Fruit fly (Drosophila melanogaster) whole organism, embryonic: ENCODE data around the gene CG15890.

ENCODE experiments used
- Atf6 ChIP-seq: fragments of 200-800 bp; sonication (Bioruptor generic); IDR thresholded peaks from 2 replicates; pipeline ENCODE4 v1.3.6; 2022; ENCODE audit warnings: missing biosample characterization, missing genetic modification characterization
- BtbVII ChIP-seq: fragments of 200-800 bp; sonication (Bioruptor generic); optimal IDR thresholded peaks from 3 replicates; lab custom pipeline; 2017; ENCODE audit warnings: missing biosample characterization, mild to moderate bottlenecking, missing genetic modification characterization
- CG10147 ChIP-seq: fragments of 200-800 bp; sonication (Bioruptor generic); optimal IDR thresholded peaks from 2 replicates; lab custom pipeline; 2019; ENCODE audit warnings: missing biosample characterization, mild to moderate bottlenecking, missing genetic modification characterization, moderate library complexity
- CG10274 ChIP-seq: fragments of 200-800 bp; sonication (Bioruptor generic); optimal IDR thresholded peaks from 3 replicates; lab custom pipeline; 2017; ENCODE audit warnings: missing biosample characterization, mild to moderate bottlenecking, missing genetic modification characterization
- CG11247 ChIP-seq: fragments of 200-800 bp; sonication (Bioruptor generic); IDR thresholded peaks from 2 replicates; pipeline ENCODE4 v1.3.6; 2022; ENCODE audit warnings: missing biosample characterization, missing genetic modification characterization
- CG12104 ChIP-seq: fragments of 200-800 bp; sonication (Bioruptor generic); optimal IDR thresholded peaks from 3 replicates; lab custom pipeline; 2016; ENCODE audit warnings: missing biosample characterization, missing genetic modification characterization
- CG12391 ChIP-seq: fragments of 200-800 bp; sonication (Bioruptor generic); optimal IDR thresholded peaks from 3 replicates; lab custom pipeline; 2018; ENCODE audit warnings: missing biosample characterization, mild to moderate bottlenecking, missing genetic modification characterization, moderate library complexity
- CG12769 ChIP-seq: fragments of 200-800 bp; sonication (Bioruptor generic); optimal IDR thresholded peaks from 2 replicates; lab custom pipeline; 2019; ENCODE audit warnings: missing biosample characterization, mild to moderate bottlenecking, missing genetic modification characterization, moderate library complexity
- CG1529 ChIP-seq: fragments of 200-800 bp; sonication (Bioruptor generic); optimal IDR thresholded peaks from 3 replicates; lab custom pipeline; 2018; ENCODE audit warnings: missing biosample characterization, missing genetic modification characterization
- CG17385 ChIP-seq: fragments of 200-800 bp; sonication (Bioruptor generic); optimal IDR thresholded peaks from 3 replicates; lab custom pipeline; 2018; ENCODE audit warnings: missing biosample characterization, mild to moderate bottlenecking, missing genetic modification characterization
- CG17612 ChIP-seq: fragments of 200-800 bp; sonication (Bioruptor generic); IDR thresholded peaks from 2 replicates; pipeline ENCODE4 v1.3.6; 2022; ENCODE audit warnings: missing biosample characterization, missing genetic modification characterization
- CG18011 ChIP-seq: fragments of 200-800 bp; sonication (Bioruptor generic); optimal IDR thresholded peaks from 2 replicates; lab custom pipeline; 2017; ENCODE audit warnings: missing biosample characterization, missing genetic modification characterization, mild to moderate bottlenecking, moderate library complexity, missing genotype
- CG18476 ChIP-seq: fragments of 200-800 bp; sonication (Bioruptor generic); optimal IDR thresholded peaks from 2 replicates; lab custom pipeline; 2016; ENCODE audit warnings: missing biosample characterization, mild to moderate bottlenecking, missing genetic modification characterization
- CG30020 ChIP-seq: fragments of 200-800 bp; optimal IDR thresholded peaks from 2 replicates; lab custom pipeline; 2019; ENCODE audit warnings: missing biosample characterization, mild to moderate bottlenecking, missing genetic modification characterization, moderate library complexity
- CG31441 ChIP-seq: fragments of 200-800 bp; sonication (Bioruptor generic); IDR thresholded peaks from 2 replicates; pipeline ENCODE4 v1.3.6; 2022; ENCODE audit warnings: missing biosample characterization, missing genetic modification characterization
- CG3281 ChIP-seq: fragments of 200-800 bp; sonication (Bioruptor generic); optimal IDR thresholded peaks from 3 replicates; lab custom pipeline; 2017; ENCODE audit warnings: missing biosample characterization, mild to moderate bottlenecking, missing genetic modification characterization
- CG4424 ChIP-seq: fragments of 200-800 bp; sonication (Bioruptor generic); optimal IDR thresholded peaks from 3 replicates; lab custom pipeline; 2016; ENCODE audit warnings: missing biosample characterization, missing genetic modification characterization
- CG4820 ChIP-seq: fragments of 200-800 bp; sonication (Bioruptor generic); optimal IDR thresholded peaks from 3 replicates; lab custom pipeline; 2016; ENCODE audit warnings: missing biosample characterization, missing genetic modification characterization
- CG7357 ChIP-seq: fragments of 200-800 bp; sonication (Bioruptor generic); IDR thresholded peaks from 3 replicates; pipeline ENCODE4 v1.3.6; 2022; ENCODE audit warnings: missing biosample characterization, missing genetic modification characterization
- CG7745 ChIP-seq: fragments of 200-800 bp; sonication (Bioruptor generic); optimal IDR thresholded peaks from 2 replicates; lab custom pipeline; 2018; ENCODE audit warnings: missing biosample characterization, mild to moderate bottlenecking, missing genetic modification characterization, moderate library complexity
- Drgx ChIP-seq: fragments of 200-800 bp; sonication (Bioruptor generic); IDR thresholded peaks from 2 replicates; pipeline ENCODE4 v1.3.6; 2022; ENCODE audit warnings: missing biosample characterization, missing genetic modification characterization
- ERR ChIP-seq: fragments of 200-800 bp; sonication (Bioruptor generic); optimal IDR thresholded peaks from 2 replicates; lab custom pipeline; 2016; ENCODE audit warnings: missing biosample characterization, missing genetic modification characterization
- HLHmδ ChIP-seq: fragments of 200-800 bp; sonication (Bioruptor generic); optimal IDR thresholded peaks from 2 replicates; lab custom pipeline; 2018; ENCODE audit warnings: missing biosample characterization, mild to moderate bottlenecking, missing genetic modification characterization, moderate library complexity
- Hr51 ChIP-seq, 2 experiments: fragments of 200-800 bp; sonication (Bioruptor generic); optimal IDR thresholded peaks; 2 replicates in 1 of 2; 3 replicates in 1 of 2; lab custom pipeline; 2016 to 2018; ENCODE audit warnings: missing biosample characterization in 2 of 2, missing genetic modification characterization in 2 of 2, mild to moderate bottlenecking in 1 of 2, moderate library complexity in 1 of 2
- Jarid2 ChIP-seq: fragments of 200-800 bp; sonication (Bioruptor generic); optimal IDR thresholded peaks from 3 replicates; lab custom pipeline; 2017; ENCODE audit warnings: mild to moderate bottlenecking, missing biosample characterization, missing genetic modification reagents, missing genetic modification characterization
- Mad ChIP-seq: fragments of 200-800 bp; sonication (Bioruptor generic); optimal IDR thresholded peaks from 2 replicates; lab custom pipeline; 2016; ENCODE audit warnings: missing biosample characterization, missing genetic modification characterization
- NFAT ChIP-seq: fragments of 200-800 bp; sonication (Bioruptor generic); IDR thresholded peaks from 2 replicates; pipeline ENCODE4 v1.3.6; 2022; ENCODE audit warnings: missing biosample characterization, missing genetic modification characterization
- Ravus ChIP-seq: fragments of 200-800 bp; sonication (Bioruptor generic); IDR thresholded peaks from 2 replicates; pipeline ENCODE4 v1.3.6; 2022; ENCODE audit warnings: missing biosample characterization, missing genetic modification characterization
- Ssrp ChIP-seq: fragments of 200-800 bp; sonication (Bioruptor generic); optimal IDR thresholded peaks from 2 replicates; lab custom pipeline; 2018; ENCODE audit warnings: missing biosample characterization, mild to moderate bottlenecking, missing genetic modification characterization, moderate library complexity
- YL-1 ChIP-seq: fragments of 200-800 bp; sonication (Bioruptor generic); optimal IDR thresholded peaks from 3 replicates; lab custom pipeline; 2017; ENCODE audit warnings: missing biosample characterization, mild to moderate bottlenecking, missing genetic modification characterization
- ap ChIP-seq: fragments of 200-800 bp; sonication (Bioruptor generic); IDR thresholded peaks from 2 replicates; pipeline ENCODE4 v1.3.6; 2022; ENCODE audit warnings: missing biosample characterization, missing genetic modification characterization
- ash1 ChIP-seq: fragments of 200-800 bp; sonication (Bioruptor generic); optimal IDR thresholded peaks from 2 replicates; lab custom pipeline; 2018; ENCODE audit warnings: missing biosample characterization, mild to moderate bottlenecking, missing genetic modification characterization
- bbx ChIP-seq: fragments of 200-800 bp; sonication (Bioruptor generic); IDR thresholded peaks from 2 replicates; pipeline ENCODE4 v1.3.6; 2022; ENCODE audit warnings: missing biosample characterization, missing genetic modification characterization; ENCODE audit not compliant: partially characterized antibody
- bsh ChIP-seq, 2 experiments: fragments of 200-800 bp; sonication (Bioruptor generic); optimal IDR thresholded peaks; 2 replicates each; lab custom pipeline; 2017 to 2018; ENCODE audit warnings: mild to moderate bottlenecking in 2 of 2, missing biosample characterization in 2 of 2, missing genetic modification characterization in 2 of 2, moderate library complexity in 1 of 2
- btn ChIP-seq: fragments of 200-800 bp; sonication (Bioruptor generic); optimal IDR thresholded peaks from 2 replicates; lab custom pipeline; 2016; ENCODE audit warnings: missing biosample characterization, missing genetic modification characterization
- cad ChIP-seq: fragments of >200 bp; optimal IDR thresholded peaks from 2 replicates; lab custom pipeline; 2017; ENCODE audit warnings: missing biosample characterization, missing genetic modification characterization
- chm ChIP-seq: fragments of 200-800 bp; sonication (Bioruptor generic); IDR thresholded peaks from 2 replicates; pipeline ENCODE4 v1.3.6; 2022; ENCODE audit warnings: missing biosample characterization, missing genetic modification characterization
- chn ChIP-seq: fragments of 200-800 bp; sonication (Bioruptor generic); optimal IDR thresholded peaks from 2 replicates; lab custom pipeline; 2016; ENCODE audit warnings: missing biosample characterization, missing genetic modification characterization
- da ChIP-seq: fragments of 200-800 bp; sonication (Bioruptor generic); optimal IDR thresholded peaks from 2 replicates; lab custom pipeline; 2016; ENCODE audit warnings: missing biosample characterization, missing genetic modification characterization
- danr ChIP-seq: fragments of 200-800 bp; sonication (Bioruptor generic); IDR thresholded peaks from 2 replicates; pipeline ENCODE4 v1.3.6; 2022; ENCODE audit warnings: missing biosample characterization, missing genetic modification characterization
- dmrt99B ChIP-seq: fragments of 200-800 bp; sonication (Bioruptor generic); optimal IDR thresholded peaks from 2 replicates; lab custom pipeline; 2018; ENCODE audit warnings: missing biosample characterization, mild to moderate bottlenecking, missing genetic modification characterization, moderate library complexity
- eve ChIP-seq, 2 experiments: fragments of >200 bp; optimal IDR thresholded peaks; 2 replicates each; lab custom pipeline; 2017; ENCODE audit warnings: missing biosample characterization in 2 of 2, missing genetic modification characterization in 2 of 2
- fd3F ChIP-seq: fragments of 200-800 bp; sonication (Bioruptor generic); optimal IDR thresholded peaks from 2 replicates; lab custom pipeline; 2018; ENCODE audit warnings: missing biosample characterization, mild to moderate bottlenecking, missing genetic modification characterization, moderate library complexity
- ftz-f1 ChIP-seq: fragments of 200-800 bp; sonication (Bioruptor generic); optimal IDR thresholded peaks from 2 replicates; lab custom pipeline; 2016; ENCODE audit warnings: missing biosample characterization, missing genetic modification characterization
- lbe ChIP-seq: fragments of 200-800 bp; sonication (Bioruptor generic); optimal IDR thresholded peaks from 2 replicates; lab custom pipeline; 2016; ENCODE audit warnings: missing biosample characterization, mild to moderate bottlenecking, missing genetic modification characterization
- lilli ChIP-seq: fragments of 200-800 bp; sonication (Bioruptor generic); optimal IDR thresholded peaks from 3 replicates; lab custom pipeline; 2016; ENCODE audit warnings: missing biosample characterization, missing genetic modification characterization
- luna ChIP-seq: fragments of 200-800 bp; sonication (Bioruptor generic); optimal IDR thresholded peaks from 2 replicates; lab custom pipeline; 2016; ENCODE audit warnings: missing biosample characterization, missing genetic modification characterization
- mld ChIP-seq: fragments of 200-800 bp; sonication (Bioruptor generic); IDR thresholded peaks from 3 replicates; pipeline ENCODE4 v1.3.6; 2022; ENCODE audit warnings: missing biosample characterization, missing genetic modification characterization; ENCODE audit not compliant: partially characterized antibody
- salm ChIP-seq: fragments of 200-800 bp; sonication (Bioruptor generic); optimal IDR thresholded peaks from 2 replicates; lab custom pipeline; 2018; ENCODE audit warnings: missing biosample characterization, mild to moderate bottlenecking, missing genetic modification characterization
- slbo ChIP-seq: fragments of 200-800 bp; sonication (Bioruptor generic); IDR thresholded peaks from 2 replicates; pipeline ENCODE4 v1.3.6; 2022; ENCODE audit warnings: missing biosample characterization, missing genetic modification characterization
- tio ChIP-seq: fragments of 200-800 bp; sonication (Bioruptor generic); optimal IDR thresholded peaks from 2 replicates; lab custom pipeline; 2017; ENCODE audit warnings: missing biosample characterization, missing genetic modification characterization, inconsistent platforms
- vvl ChIP-seq: fragments of 200-800 bp; sonication (Bioruptor generic); IDR thresholded peaks from 2 replicates; pipeline ENCODE4 v1.3.6; 2022; ENCODE audit warnings: missing biosample characterization, missing genetic modification characterization

CG15890 gene

DNA sequence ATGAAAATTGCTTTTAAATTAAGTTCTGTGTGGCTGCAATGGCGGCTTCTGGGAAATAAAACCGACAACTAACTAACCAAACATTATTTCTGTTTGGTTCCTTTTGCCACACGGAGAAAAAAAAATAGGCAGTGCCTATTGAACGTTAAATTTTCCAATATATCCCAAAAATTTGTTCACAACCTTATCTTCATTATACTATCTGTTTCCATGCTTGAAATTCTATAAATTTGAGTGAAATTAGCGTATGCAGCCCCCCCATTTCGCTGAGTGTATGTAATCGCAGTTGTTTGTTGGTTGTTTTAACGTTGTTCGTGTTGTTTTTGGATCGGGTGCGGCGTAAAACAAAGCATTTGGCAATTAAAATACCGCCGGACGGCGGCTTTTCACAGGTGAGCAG is 27.2 kb downstream of the CG15890 start (continued):
- TF ChIP-seq luna: no peak
- TF ChIP-seq Ravus: no peak
- no peak for TF ChIP-seq danr
- no peak for TF ChIP-seq Mad (GFP tag; lab: Kevin White, UChicago)
- no peak for TF ChIP-seq CG12391 (tag; lab: Kevin White, UChicago)
- no peak for TF ChIP-seq YL-1 (GFP tag; lab: Kevin White, UChicago)
- TF ChIP-seq mld (GFP tag; lab: Robert Waterston, UW): no peak
- no peak for TF ChIP-seq CG12769
- TF ChIP-seq CG18476 (GFP tag; lab: Kevin White, UChicago): no peak
- TF ChIP-seq BtbVII (GFP tag; lab: Kevin White, UChicago): no peak
- no peak for TF ChIP-seq da (GFP tag; lab: Kevin White, UChicago)
- no peak for TF ChIP-seq lilli (GFP tag; lab: Kevin White, UChicago)
- no peak for TF ChIP-seq CG1529 (GFP tag; lab: Kevin White, UChicago)
- TF ChIP-seq CG12104 (GFP tag; lab: Kevin White, UChicago): no peak
- no peak for TF ChIP-seq salm (tag; lab: Kevin White, UChicago)
- TF ChIP-seq CG10274 (GFP tag; lab: Kevin White, UChicago): no peak
- peak; percentile 15 for TF ChIP-seq CG4424 (GFP tag; lab: Kevin White, UChicago)
- TF ChIP-seq CG3281 (GFP tag; lab: Kevin White, UChicago): no peak
- TF ChIP-seq cad (GFP tag; lab: Kevin White, UChicago): no peak
- TF ChIP-seq CG31441 (GFP tag; lab: Robert Waterston, UW): 0 out of 2 replicates have a peak, but pooled peaks have one; percentile 11
- TF ChIP-seq fd3F: no peak
- TF ChIP-seq CG30020 (tag; lab: Kevin White, UChicago): no peak
- TF ChIP-seq CG17385: no peak
- TF ChIP-seq CG18011 (GFP tag; lab: Kevin White, UChicago): no peak
- TF ChIP-seq CG4820 (GFP tag; lab: Kevin White, UChicago): no peak
- TF ChIP-seq CG10147 (GFP tag; lab: Kevin White, UChicago): no peak
- no peak for TF ChIP-seq CG7357 (GFP tag; lab: Robert Waterston, UW)
- no peak for TF ChIP-seq vvl (GFP tag; lab: Robert Waterston, UW)
- no peak for TF ChIP-seq slbo (GFP tag; lab: Robert Waterston, UW)
- TF ChIP-seq eve (GFP tag; optimal IDR thresholded peaks at IDR 0.05; lab: Kevin White, UChicago): peak in 1 of 2 experiments; percentile 10
- peak; percentile 2 for TF ChIP-seq chn (GFP tag; lab: Kevin White, UChicago)
- no peak for TF ChIP-seq Atf6 (GFP tag; lab: Robert Waterston, UW)
- no peak for TF ChIP-seq HLHmδ
- TF ChIP-seq Hr51 (GFP tag; optimal IDR thresholded peaks at IDR 0.05; lab: Kevin White, UChicago): peak in 1 of 2 experiments; percentile 30
- TF ChIP-seq ERR (GFP tag; lab: Kevin White, UChicago): no peak
- no peak for TF ChIP-seq CG17612 (GFP tag; lab: Robert Waterston, UW)
- TF ChIP-seq Ssrp: peak; percentile 33
- TF ChIP-seq ash1 (GFP tag; lab: Kevin White, UChicago): no peak
- TF ChIP-seq chm: no peak
- no peak for TF ChIP-seq CG7745 (tag; lab: Kevin White, UChicago)
- no peak for TF ChIP-seq ap (GFP tag; lab: Robert Waterston, UW)
- peak; percentile 34 for TF ChIP-seq dmrt99B
- peak; percentile 44; the same call in 1 of the 2 replicates for TF ChIP-seq Drgx
- TF ChIP-seq ftz-f1 (GFP tag; lab: Kevin White, UChicago): no peak
- TF ChIP-seq NFAT (GFP tag; lab: Robert Waterston, UW): no peak
- TF ChIP-seq Jarid2 (GFP tag; lab: Kevin White, UChicago): no peak
- TF ChIP-seq bsh (GFP tag; optimal IDR thresholded peaks at IDR 0.05; lab: Kevin White, UChicago): peak in 1 of 2 experiments; percentile 46
- TF ChIP-seq lbe (GFP tag; lab: Kevin White, UChicago): no peak
- TF ChIP-seq btn (GFP tag; lab: Kevin White, UChicago): no peak
- TF ChIP-seq bbx: no peak
- TF ChIP-seq tio (GFP tag; lab: Kevin White, UChicago): no peak
- TF ChIP-seq CG11247 (GFP tag; lab: Robert Waterston, UW): no peak
